Worm (Caenorhabditis elegans) whole organism, L4 larva: ENCODE data around the gene T01E8.1.
A peak's percentile ranks its signal among the peaks of the same experiment; 100 is the strongest.

Experiments
- D1046.2 ChIP-seq: fragments of 200-800 bp; sonication (Bioruptor generic); IDR thresholded peaks from 2 replicates; pipeline ENCODE4 v1.3.6; 2022; ENCODE audit warnings: missing genetic modification characterization, missing compliant biosample characterization
- F26F4.8 ChIP-seq: fragments of 200-800 bp; sonication (Bioruptor generic); conservative IDR thresholded peaks from 2 replicates; pipeline ENCODE4 v1.3.6; 2022; ENCODE audit warnings: missing genetic modification characterization, missing compliant biosample characterization
- F44E2.7 ChIP-seq: fragments of 200-800 bp; sonication (Bioruptor generic); IDR thresholded peaks from 2 replicates; pipeline ENCODE4 v2.1.2; 2022; ENCODE audit warnings: missing genetic modification characterization, missing compliant biosample characterization
- F49E8.2 ChIP-seq: sonication (generic microtip); optimal IDR thresholded peaks from 2 replicates; lab custom pipeline; 2016; ENCODE audit warnings: missing compliant biosample characterization, mild to moderate bottlenecking, missing genetic modification characterization, borderline replicate concordance
- R02D3.7 ChIP-seq: fragments of 150-350 bp; sonication (generic microtip); optimal IDR thresholded peaks from 3 replicates; lab custom pipeline; 2014; ENCODE audit warnings: missing biosample characterization, missing genetic modification characterization
- Y48G9A.11 ChIP-seq: fragments of 200-800 bp; sonication (Bioruptor generic); IDR thresholded peaks from 2 replicates; pipeline ENCODE4 v1.3.6; 2022; ENCODE audit warnings: missing genetic modification reagents, missing genetic modification characterization, missing compliant biosample characterization
- Y5F2A.4 ChIP-seq: fragments of 200-800 bp; sonication (Bioruptor generic); optimal IDR thresholded peaks from 2 replicates; lab custom pipeline; 2018; ENCODE audit warnings: mild to moderate bottlenecking, missing genetic modification characterization, missing compliant biosample characterization
- Y75B8A.6 ChIP-seq: fragments of 200-800 bp; sonication (Bioruptor generic); IDR thresholded peaks from 2 replicates; pipeline ENCODE4 v1.3.6; 2022; ENCODE audit warnings: missing genetic modification reagents, missing genetic modification characterization, missing compliant biosample characterization
- aha-1 ChIP-seq: fragments of 150-350 bp; peaks from one replicate; lab custom pipeline; 2014; ENCODE audit warnings: missing biosample characterization, missing genetic modification characterization
- arid-1 ChIP-seq: fragments of 200-800 bp; sonication (Bioruptor generic); conservative IDR thresholded peaks from 2 replicates; pipeline ENCODE4 v1.3.6; 2022; ENCODE audit warnings: missing genetic modification reagents, missing genetic modification characterization, missing compliant biosample characterization
- ceh-32 ChIP-seq: sonication (generic microtip); optimal IDR thresholded peaks from 2 replicates; lab custom pipeline; 2016; ENCODE audit warnings: mild to moderate bottlenecking, missing genetic modification characterization, missing compliant biosample characterization; ENCODE audit not compliant: poor library complexity
- ceh-44 ChIP-seq: fragments of 200-800 bp; sonication (Bioruptor generic); IDR thresholded peaks from 2 replicates; pipeline ENCODE4 v1.3.6; 2022; ENCODE audit warnings: missing genetic modification reagents, missing genetic modification characterization, missing compliant biosample characterization
- ceh-82 ChIP-seq: sonication (generic microtip); optimal IDR thresholded peaks from 2 replicates; lab custom pipeline; 2017; ENCODE audit warnings: missing biosample characterization, missing genetic modification characterization
- cey-2 ChIP-seq: sonication (generic microtip); optimal IDR thresholded peaks from 3 replicates; lab custom pipeline; 2017; ENCODE audit warnings: missing genetic modification characterization, mild to moderate bottlenecking, missing compliant biosample characterization, antibody characterized with exemption, borderline replicate concordance; ENCODE audit not compliant: insufficient read depth
- daf-16 ChIP-seq, 3 experiments: sonication (generic microtip); optimal IDR thresholded peaks; 2 replicates each; lab custom pipeline; 2016 to 2017; ENCODE audit warnings: missing genetic modification characterization in 3 of 3, missing genetic modification reagents in 3 of 3, mild to moderate bottlenecking in 2 of 3, missing compliant biosample characterization in 2 of 3, missing biosample characterization in 1 of 3, moderate library complexity in 1 of 3
- daf-19 ChIP-seq: fragments of 200-800 bp; sonication (Bioruptor generic); conservative IDR thresholded peaks from 2 replicates; pipeline ENCODE4 v1.3.6; 2022; ENCODE audit warnings: missing genetic modification characterization, missing compliant biosample characterization
- daf-8 ChIP-seq: fragments of 200-800 bp; sonication (Bioruptor generic); IDR thresholded peaks from 2 replicates; pipeline ENCODE4 v1.3.6; 2022; ENCODE audit warnings: missing genetic modification characterization, missing compliant biosample characterization
- dmd-8 ChIP-seq: fragments of 200-800 bp; sonication (Bioruptor generic); IDR thresholded peaks from 2 replicates; pipeline ENCODE4 v1.3.6; 2022; ENCODE audit warnings: missing genetic modification characterization, missing compliant biosample characterization
- dmd-9 ChIP-seq: fragments of 200-800 bp; sonication (Bioruptor generic); IDR thresholded peaks from 2 replicates; pipeline ENCODE4 v1.3.6; 2022; ENCODE audit warnings: missing genetic modification reagents, missing genetic modification characterization, missing compliant biosample characterization
- fkh-10 ChIP-seq: fragments of 150-350 bp; optimal IDR thresholded peaks from 2 replicates; lab custom pipeline; 2014; ENCODE audit warnings: missing biosample characterization, missing genetic modification reagents, missing genetic modification characterization
- gei-8 ChIP-seq: fragments of 200-800 bp; sonication (Bioruptor generic); optimal IDR thresholded peaks from 2 replicates; lab custom pipeline; 2018; ENCODE audit warnings: mild to moderate bottlenecking, missing genetic modification characterization, missing compliant biosample characterization
- hif-1 ChIP-seq, 2 experiments: sonication (generic microtip); optimal IDR thresholded peaks; 2 replicates each; lab custom pipeline; 2016 to 2017; ENCODE audit warnings: missing compliant biosample characterization in 2 of 2, missing genetic modification characterization in 2 of 2, missing genetic modification reagents in 2 of 2, missing genotype in 2 of 2, mild to moderate bottlenecking in 1 of 2
- hlh-11 ChIP-seq: fragments of 200-800 bp; sonication (Bioruptor generic); optimal IDR thresholded peaks from 2 replicates; lab custom pipeline; 2018; ENCODE audit warnings: mild to moderate bottlenecking, missing genetic modification characterization, missing compliant biosample characterization
- hlh-30 ChIP-seq: sonication (generic microtip); optimal IDR thresholded peaks from 2 replicates; lab custom pipeline; 2017; ENCODE audit warnings: antibody characterized with exemption, mild to moderate bottlenecking, missing genetic modification characterization, missing compliant biosample characterization; ENCODE audit not compliant: insufficient read depth
- jun-1 ChIP-seq: fragments of 150-350 bp; optimal IDR thresholded peaks from 2 replicates; lab custom pipeline; 2014; ENCODE audit warnings: missing biosample characterization, missing genetic modification reagents, missing genetic modification characterization
- lin-1 ChIP-seq: fragments of 200-800 bp; sonication (Bioruptor generic); IDR thresholded peaks from 2 replicates; pipeline ENCODE4 v1.3.6; 2022; ENCODE audit warnings: missing genetic modification reagents, missing genetic modification characterization, missing compliant biosample characterization
- lin-15B ChIP-seq: fragments of 150-350 bp; sonication (generic microtip); optimal IDR thresholded peaks from 3 replicates; lab custom pipeline; 2014; ENCODE audit warnings: missing biosample characterization, missing genetic modification characterization
- lin-38 ChIP-seq: fragments of 200-800 bp; sonication (Bioruptor generic); IDR thresholded peaks from 2 replicates; pipeline ENCODE4 v1.3.6; 2022; ENCODE audit warnings: missing genetic modification reagents, missing genetic modification characterization, missing compliant biosample characterization
- lsy-2 ChIP-seq, 2 experiments: fragments of 150-350 bp in 1 of 2; sonication (generic microtip) in 1 of 2; optimal IDR thresholded peaks; 2 replicates each; lab custom pipeline; 2014 to 2017; ENCODE audit warnings: missing biosample characterization in 2 of 2, missing genetic modification characterization in 2 of 2
- madf-9 ChIP-seq: fragments of 200-800 bp; sonication (Bioruptor generic); conservative IDR thresholded peaks from 2 replicates; pipeline ENCODE4 v1.3.6; 2022; ENCODE audit warnings: missing genetic modification reagents, missing genetic modification characterization, missing compliant biosample characterization
- mdt-29 ChIP-seq: fragments of 200-800 bp; sonication (Bioruptor generic); IDR thresholded peaks from 2 replicates; pipeline ENCODE4 v1.3.6; 2022; ENCODE audit warnings: missing genetic modification reagents, missing genetic modification characterization, missing compliant biosample characterization
- mep-1 ChIP-seq: fragments of 150-350 bp; sonication (generic microtip); optimal IDR thresholded peaks from 3 replicates; lab custom pipeline; 2014; ENCODE audit warnings: missing biosample characterization, missing genetic modification characterization
- mes-2 ChIP-seq: sonication (generic microtip); optimal IDR thresholded peaks from 2 replicates; lab custom pipeline; 2016; ENCODE audit warnings: missing genotype, mild to moderate bottlenecking, missing genetic modification characterization, missing compliant biosample characterization; ENCODE audit not compliant: poor library complexity, severe bottlenecking
- nhr-10 ChIP-seq: fragments of 150-350 bp; optimal IDR thresholded peaks from 2 replicates; lab custom pipeline; 2014; ENCODE audit warnings: missing biosample characterization, missing genetic modification characterization
- nhr-102 ChIP-seq: sonication (generic microtip); optimal IDR thresholded peaks from 2 replicates; lab custom pipeline; 2016; ENCODE audit warnings: mild to moderate bottlenecking, missing genetic modification characterization, moderate library complexity, missing compliant biosample characterization
- nhr-11 ChIP-seq: fragments of 150-350 bp; optimal IDR thresholded peaks from 2 replicates; lab custom pipeline; 2014; ENCODE audit warnings: missing biosample characterization, missing genetic modification characterization
- nhr-111 ChIP-seq: fragments of 200-800 bp; sonication (Bioruptor generic); optimal IDR thresholded peaks from 2 replicates; lab custom pipeline; 2018; ENCODE audit warnings: mild to moderate bottlenecking, missing genetic modification characterization, missing compliant biosample characterization
- nhr-237 ChIP-seq: sonication (generic microtip); optimal IDR thresholded peaks from 2 replicates; lab custom pipeline; 2017; ENCODE audit warnings: missing biosample characterization, missing genetic modification characterization
- nhr-41 ChIP-seq: fragments of 200-800 bp; sonication (Bioruptor generic); IDR thresholded peaks from 2 replicates; pipeline ENCODE4 v1.3.6; 2022; ENCODE audit warnings: missing genetic modification reagents, missing genetic modification characterization, missing compliant biosample characterization
- nhr-48 ChIP-seq: sonication (generic microtip); optimal IDR thresholded peaks from 2 replicates; lab custom pipeline; 2016; ENCODE audit warnings: mild to moderate bottlenecking, missing genetic modification characterization, missing compliant biosample characterization
- nhr-76 ChIP-seq: fragments of 150-350 bp; optimal IDR thresholded peaks from 2 replicates; lab custom pipeline; 2014; ENCODE audit warnings: missing biosample characterization, missing genetic modification characterization
- pqm-1 ChIP-seq: sonication (generic microtip); optimal IDR thresholded peaks from 2 replicates; lab custom pipeline; 2017; ENCODE audit warnings: missing biosample characterization, missing genetic modification characterization
- set-16 ChIP-seq: fragments of 200-800 bp; sonication (Bioruptor generic); IDR thresholded peaks from 2 replicates; pipeline ENCODE4 v1.3.6; 2022; ENCODE audit warnings: missing genetic modification reagents, missing genetic modification characterization, missing compliant biosample characterization
- snpc-4 ChIP-seq: fragments of 150-350 bp; optimal IDR thresholded peaks from 2 replicates; lab custom pipeline; 2014; ENCODE audit warnings: missing biosample characterization, missing genetic modification characterization
- spr-3 ChIP-seq: fragments of 200-800 bp; sonication (Bioruptor generic); optimal IDR thresholded peaks from 2 replicates; lab custom pipeline; 2018; ENCODE audit warnings: mild to moderate bottlenecking, missing genetic modification characterization, missing compliant biosample characterization
- unc-62 ChIP-seq, 3 experiments: fragments of 150-350 bp in 1 of 3; sonication (generic microtip); optimal IDR thresholded peaks in 2 of 3; peaks in 1 of 3; 1 replicate in 1 of 3; 2 replicates in 2 of 3; lab custom pipeline; 2014 to 2017; ENCODE audit warnings: missing biosample characterization in 3 of 3, missing genetic modification characterization in 3 of 3, missing genetic modification reagents in 3 of 3, missing genotype in 1 of 3
- zip-2 ChIP-seq: fragments of 150-350 bp; optimal IDR thresholded peaks from 2 replicates; lab custom pipeline; 2014; ENCODE audit warnings: missing biosample characterization, missing genetic modification characterization
- ztf-7 ChIP-seq: fragments of 150-350 bp; optimal IDR thresholded peaks from 2 replicates; lab custom pipeline; 2014; ENCODE audit warnings: missing biosample characterization, missing genetic modification characterization

The T01E8.1 gene

DNA sequence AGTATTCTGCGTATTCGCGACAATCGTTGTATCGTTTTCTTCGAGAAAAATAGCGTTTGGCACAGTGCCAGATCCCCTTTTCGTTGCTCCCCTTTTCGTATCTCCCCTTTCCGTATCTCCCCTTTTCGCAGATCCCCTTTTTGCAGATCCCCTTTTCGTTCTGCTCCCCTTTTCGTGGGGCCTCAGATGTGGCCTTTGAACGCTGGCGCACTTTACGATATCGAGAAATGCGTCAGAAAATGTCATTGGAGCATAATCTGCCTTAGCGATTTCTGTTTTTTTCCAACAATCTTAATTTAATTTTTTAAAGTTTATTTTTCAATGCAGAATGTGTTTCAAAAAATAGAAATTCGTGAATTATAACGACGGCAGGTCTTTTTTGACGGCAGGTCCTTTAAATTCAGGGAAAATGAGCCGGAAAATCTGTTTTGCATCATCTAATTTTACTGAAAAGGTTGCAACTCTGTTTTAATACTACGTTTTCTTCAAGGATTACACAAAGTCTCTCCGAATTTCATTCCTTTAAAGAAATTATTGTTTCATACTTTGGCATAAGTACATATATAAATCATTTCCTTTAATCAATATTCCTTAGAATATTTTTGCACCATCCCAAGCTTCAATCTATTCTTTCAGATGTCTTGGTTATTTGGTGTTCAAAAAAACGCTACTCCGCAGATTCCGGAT lies 42.0 kb downstream of the T01E8.1 start, which contains the start of gene atad-3:
Gene atad-3 (plus strand): TSS at position 637 of the 687 bp plus-strand sequence.
- TF ChIP-seq ztf-7 (tag; lab: Kevin White, UChicago), result no peak
- no peak for TF ChIP-seq nhr-111 (GFP tag; lab: Kevin White, UChicago)
- TF ChIP-seq mdt-29 (GFP tag; lab: Robert Waterston, UW), result peak; percentile 75
- peak; percentile 98 for TF ChIP-seq mes-2 (tag; lab: Kevin White, UChicago)
- TF ChIP-seq ceh-44, result peak; percentile 98
- peak; percentile 59; the same call in 1 of the 2 replicates for TF ChIP-seq lin-1 (GFP tag; lab: Robert Waterston, UW)
- peak; percentile 33 for TF ChIP-seq lin-15B (tag; lab: Kevin White, UChicago)
- no peak for TF ChIP-seq spr-3 (GFP tag; lab: Kevin White, UChicago)
- no peak for TF ChIP-seq F26F4.8
- peak; percentile 25 for TF ChIP-seq nhr-10 (tag; lab: Kevin White, UChicago)
- peak; percentile 46 for TF ChIP-seq nhr-48 (tag; lab: Kevin White, UChicago)
- TF ChIP-seq dmd-9 (GFP tag; lab: Robert Waterston, UW), result peak; percentile 97
- peak in 1 of 2 experiments; percentile 37 for TF ChIP-seq daf-16 (GFP tag; optimal IDR thresholded peaks at IDR 0.05; lab: Kevin White, UChicago)
- TF ChIP-seq daf-16 (tag; optimal IDR thresholded peaks at IDR 0.05; lab: Kevin White, UChicago), result peak; percentile 24
- TF ChIP-seq ceh-32 (tag; lab: Kevin White, UChicago), result no peak
- peak; percentile 95 for TF ChIP-seq lin-38
- TF ChIP-seq Y48G9A.11 (GFP tag; lab: Robert Waterston, UW), result peak; percentile 88
- 0 out of 2 replicates have a peak, but pooled peaks have one; percentile 39 for TF ChIP-seq F44E2.7 (GFP tag; lab: Robert Waterston, UW)
- TF ChIP-seq nhr-102 (tag; lab: Kevin White, UChicago), result peak; percentile 65
- TF ChIP-seq zip-2 (tag; lab: Kevin White, UChicago), result no peak
- TF ChIP-seq lsy-2 (tag; optimal IDR thresholded peaks at IDR 0.05; lab: Kevin White, UChicago), result peak; percentile 79 to 91
- peak; percentile 90 for TF ChIP-seq aha-1 (tag; lab: Kevin White, UChicago)
- no peak for TF ChIP-seq Y5F2A.4 (GFP tag; lab: Kevin White, UChicago)
- TF ChIP-seq pqm-1 (tag; lab: Kevin White, UChicago), result no peak
- TF ChIP-seq mep-1 (tag; lab: Kevin White, UChicago), result peak; percentile 92
- TF ChIP-seq daf-8 (GFP tag; lab: Robert Waterston, UW), result no peak
- TF ChIP-seq dmd-8 (GFP tag; lab: Robert Waterston, UW), result peak; percentile 84
- no peak for TF ChIP-seq snpc-4
- peak; percentile 60 for TF ChIP-seq hlh-30 (tag; lab: Kevin White, UChicago)
- no peak for TF ChIP-seq nhr-76 (tag; lab: Kevin White, UChicago)
- TF ChIP-seq F49E8.2 (tag; lab: Kevin White, UChicago), result peak; percentile 7
- peak; percentile 81; the same call in 1 of the 2 replicates for TF ChIP-seq daf-19 (GFP tag; lab: Robert Waterston, UW)
- peak; percentile 92 for TF ChIP-seq arid-1
- peak; percentile 97 for TF ChIP-seq D1046.2
- TF ChIP-seq cey-2, result no peak
- TF ChIP-seq jun-1 (tag; lab: Kevin White, UChicago), result peak; percentile 46
- peak in 1 of 2 experiments; percentile 92 for TF ChIP-seq hif-1 (tag; optimal IDR thresholded peaks at IDR 0.05; lab: Kevin White, UChicago)
- no peak for TF ChIP-seq ceh-82 (tag; lab: Kevin White, UChicago)
- TF ChIP-seq Y75B8A.6, result peak; percentile 96
- peak; percentile 96 for TF ChIP-seq nhr-11 (tag; lab: Kevin White, UChicago)
- TF ChIP-seq nhr-237 (tag; lab: Kevin White, UChicago), result no peak
- peak; percentile 93 for TF ChIP-seq madf-9 (GFP tag; lab: Robert Waterston, UW)
- TF ChIP-seq unc-62 (GFP tag; optimal IDR thresholded peaks at IDR 0.05 in 1 of 2; lab: Kevin White, UChicago), result no peak
- no peak for TF ChIP-seq unc-62 (tag; optimal IDR thresholded peaks at IDR 0.05; lab: Kevin White, UChicago)
- TF ChIP-seq hlh-11 (tag; lab: Kevin White, UChicago), result peak; percentile 79
- TF ChIP-seq nhr-41 (GFP tag; lab: Robert Waterston, UW), result 0 out of 2 replicates have a peak, but pooled peaks have one; percentile 69
- TF ChIP-seq R02D3.7 (tag; lab: Kevin White, UChicago), result no peak
- peak; percentile 58 for TF ChIP-seq set-16
- TF ChIP-seq fkh-10, result peak; percentile 48
- TF ChIP-seq gei-8, result no peak
